Worm (Caenorhabditis elegans): ENCODE data around the gene lec-4.

lec-4 gene

DNA sequence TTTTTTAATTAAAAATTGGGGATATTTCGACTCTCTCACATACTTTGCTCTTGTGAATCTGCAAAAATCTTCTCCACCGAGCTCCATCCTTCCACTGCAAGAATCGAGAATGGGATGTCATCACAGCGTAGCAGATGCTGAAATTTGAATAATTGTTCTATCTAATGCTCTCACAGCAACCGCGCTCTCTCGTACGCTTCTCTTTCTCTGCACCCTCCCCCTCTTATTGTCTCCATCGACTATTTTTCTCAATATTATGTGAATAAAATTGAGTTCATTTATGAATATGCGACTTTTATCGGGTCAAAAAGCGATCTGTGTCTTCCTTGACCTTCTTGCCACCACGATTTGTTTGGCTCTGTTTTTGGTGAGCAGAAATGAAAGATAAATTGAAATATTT, 39.1 kb downstream of the lec-4 start, which contains the start of gene F34D10.3:
TSS of gene F34D10.3 (plus strand) at position 249 of the 400 bp plus-strand sequence.
- TF ChIP-seq hmg-4 (GFP tag; optimal IDR thresholded peaks at IDR 0.05) (no peak), F13C5.2 (tag; optimal IDR thresholded peaks at IDR 0.05) (no peak), hmbx-1 (tag; optimal IDR thresholded peaks at IDR 0.05) (no peak), ama-1 (optimal IDR thresholded peaks at IDR 0.05) (no peak), tra-4 (tag; optimal IDR thresholded peaks at IDR 0.05) (no peak), aly-1 (tag; optimal IDR thresholded peaks at IDR 0.05) (no peak), ets-7 (tag; optimal IDR thresholded peaks at IDR 0.05) (no peak), B0310.2 (tag; optimal IDR thresholded peaks at IDR 0.05) (no peak), scrt-1 (GFP tag; IDR thresholded peaks at IDR 0.05) (no peak), tbx-11 (GFP tag; IDR thresholded peaks at IDR 0.05) (no peak), ceh-36 (tag; optimal IDR thresholded peaks at IDR 0.05) (no peak), pes-1 (GFP tag; IDR thresholded peaks at IDR 0.05) (no peak), flt-1 (GFP tag; IDR thresholded peaks at IDR 0.05) (no peak), sea-1 (GFP tag; conservative IDR thresholded peaks at IDR 0.05) (no peak), ceh-13 (GFP tag; optimal IDR thresholded peaks at IDR 0.05) (no peak)

ce11 chrIII:3730475-3730874, 42.7 kb downstream of the lec-4 start, which contains the start of gene F34D10.8:
F34D10.8 (plus strand) TSS chrIII:3730775.
- TF ChIP-seq ets-7 (tag; optimal IDR thresholded peaks at IDR 0.05) (no peak), hmg-4 (GFP tag; optimal IDR thresholded peaks at IDR 0.05) (no peak), tbx-11 (GFP tag; IDR thresholded peaks at IDR 0.05) (no peak), ceh-36 (tag; optimal IDR thresholded peaks at IDR 0.05) (no peak), aly-1 (tag; optimal IDR thresholded peaks at IDR 0.05) (no peak), hnd-1 (tag; optimal IDR thresholded peaks at IDR 0.05) (no peak), flt-1 (GFP tag; IDR thresholded peaks at IDR 0.05) (no peak), tra-4 (tag; optimal IDR thresholded peaks at IDR 0.05) (no peak), B0310.2 (tag; optimal IDR thresholded peaks at IDR 0.05) (no peak), pes-1 (GFP tag; IDR thresholded peaks at IDR 0.05) (no peak)

DNA sequence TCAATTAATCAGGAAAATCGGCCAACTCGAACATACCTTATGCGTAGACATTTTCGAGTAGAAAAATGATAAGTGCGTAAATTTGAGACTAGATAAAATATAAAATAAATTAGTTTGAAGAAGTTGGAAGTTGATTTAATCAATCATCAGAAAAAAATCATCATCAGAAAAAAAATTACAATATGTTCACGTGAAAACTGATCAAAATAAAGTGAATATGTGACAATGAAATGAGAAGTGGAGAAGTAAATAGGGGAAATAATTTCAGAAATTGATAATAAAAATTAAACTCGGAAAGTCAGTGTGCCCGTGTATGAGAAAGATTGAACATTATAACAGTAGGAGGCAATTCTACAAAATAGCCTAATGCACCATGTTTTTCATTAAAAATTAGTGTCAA, 43.6 kb downstream of the lec-4 start, which contains the start of gene F34D10.9:
TSS of gene F34D10.9 (minus strand) at position 101 of the 400 bp plus-strand sequence.
- TF ChIP-seq pes-1 (GFP tag; IDR thresholded peaks at IDR 0.05) (no peak), tbx-37 (GFP tag; conservative IDR thresholded peaks at IDR 0.05) (no peak), F13C5.2 (tag; optimal IDR thresholded peaks at IDR 0.05) (no peak), hmg-4 (GFP tag; optimal IDR thresholded peaks at IDR 0.05) (no peak), hnd-1 (tag; optimal IDR thresholded peaks at IDR 0.05) (no peak), ets-7 (tag; optimal IDR thresholded peaks at IDR 0.05) (no peak), ceh-36 (tag; optimal IDR thresholded peaks at IDR 0.05) (no peak), tra-4 (tag; optimal IDR thresholded peaks at IDR 0.05) (no peak), flt-1 (GFP tag; IDR thresholded peaks at IDR 0.05) (no peak), sea-1 (GFP tag; conservative IDR thresholded peaks at IDR 0.05) (no peak), hmbx-1 (tag; optimal IDR thresholded peaks at IDR 0.05) (no peak), ama-1 (optimal IDR thresholded peaks at IDR 0.05) (no peak), B0310.2 (tag; optimal IDR thresholded peaks at IDR 0.05) (no peak), scrt-1 (GFP tag; IDR thresholded peaks at IDR 0.05) (no peak), tbx-11 (GFP tag; IDR thresholded peaks at IDR 0.05) (no peak), aly-1 (tag; optimal IDR thresholded peaks at IDR 0.05) (no peak), ceh-13 (GFP tag; optimal IDR thresholded peaks at IDR 0.05) (no peak)

DNA sequence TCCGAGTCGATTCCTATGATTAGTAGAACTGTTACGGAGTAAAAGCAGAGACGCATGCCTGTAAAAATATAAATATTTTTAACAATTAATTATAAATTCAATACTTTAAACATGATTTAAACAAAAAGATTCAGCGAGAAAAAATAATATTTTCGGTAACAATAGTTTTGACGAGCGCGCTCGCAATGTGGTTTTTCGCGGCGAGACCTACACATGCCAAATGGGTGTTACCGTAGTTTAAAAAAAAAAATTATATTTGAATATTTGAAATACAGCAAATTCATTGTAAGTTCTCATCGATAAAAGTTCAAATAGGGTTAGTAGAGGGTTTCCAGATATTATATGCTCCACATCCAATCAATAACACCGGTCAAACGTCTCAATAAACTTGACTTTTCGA, 46.7 kb downstream of the lec-4 start, which contains the start of gene gldi-5:
TSS of gene gldi-5 (minus strand) at position 58 of the 400 bp plus-strand sequence.
- TF ChIP-seq F13C5.2 (tag; optimal IDR thresholded peaks at IDR 0.05): no peak
- no peak for TF ChIP-seq tra-4 (tag; optimal IDR thresholded peaks at IDR 0.05)
- no peak for TF ChIP-seq ama-1 (optimal IDR thresholded peaks at IDR 0.05)
- TF ChIP-seq ceh-36 (tag; optimal IDR thresholded peaks at IDR 0.05): no peak
- TF ChIP-seq flt-1 (GFP tag; IDR thresholded peaks at IDR 0.05): no peak
- TF ChIP-seq hnd-1 (tag; optimal IDR thresholded peaks at IDR 0.05): no peak
- no peak for TF ChIP-seq tbx-37 (GFP tag; conservative IDR thresholded peaks at IDR 0.05)
- no peak for TF ChIP-seq sea-1 (GFP tag; conservative IDR thresholded peaks at IDR 0.05)
- no peak for TF ChIP-seq aly-1 (tag; optimal IDR thresholded peaks at IDR 0.05)

ce11 chrIII:3724880-3725279, 48.2 kb downstream of the lec-4 start, which contains the start of gene C14B1.12:
C14B1.12 (minus strand) TSS chrIII:3724980.
- TF ChIP-seq tbx-11 (GFP tag; IDR thresholded peaks at IDR 0.05) (no peak), tbx-37 (GFP tag; conservative IDR thresholded peaks at IDR 0.05) (no peak), tra-4 (tag; optimal IDR thresholded peaks at IDR 0.05) (no peak), F13C5.2 (tag; optimal IDR thresholded peaks at IDR 0.05) (no peak), ama-1 (optimal IDR thresholded peaks at IDR 0.05) (no peak), aly-1 (tag; optimal IDR thresholded peaks at IDR 0.05) (no peak), ets-7 (tag; optimal IDR thresholded peaks at IDR 0.05) (no peak)

ce11 chrIII:3723726-3724125, 49.4 kb downstream of the lec-4 start:
- TF ChIP-seq sea-1 (GFP tag; conservative IDR thresholded peaks at IDR 0.05) (no peak), ceh-13 (GFP tag; optimal IDR thresholded peaks at IDR 0.05) (no peak), flt-1 (GFP tag; IDR thresholded peaks at IDR 0.05) (no peak), tbx-11 (GFP tag; IDR thresholded peaks at IDR 0.05) (no peak), hnd-1 (tag; optimal IDR thresholded peaks at IDR 0.05) (no peak), hmg-4 (GFP tag; optimal IDR thresholded peaks at IDR 0.05) (no peak), pes-1 (GFP tag; IDR thresholded peaks at IDR 0.05) (no peak), ama-1 (optimal IDR thresholded peaks at IDR 0.05) (no peak), B0310.2 (tag; optimal IDR thresholded peaks at IDR 0.05) (no peak), aly-1 (tag; optimal IDR thresholded peaks at IDR 0.05) (no peak), tbx-37 (GFP tag; conservative IDR thresholded peaks at IDR 0.05) (no peak), F13C5.2 (tag; optimal IDR thresholded peaks at IDR 0.05) (no peak)

Data from whole organism, early embryonic.